Fruit fly (Drosophila melanogaster) whole organism, embryonic: Measurements from ENCODE around the gene sage.
A peak's percentile ranks its signal among the peaks of the same experiment; 100 is the strongest.

Experiments used
- Adf1 ChIP-seq: fragments of 200-800 bp; sonication (Bioruptor generic); IDR thresholded peaks from 2 replicates; pipeline ENCODE4 v1.3.6; 2022; ENCODE audit warnings: missing biosample characterization, missing genetic modification characterization
- CG10147 ChIP-seq: fragments of 200-800 bp; sonication (Bioruptor generic); optimal IDR thresholded peaks from 2 replicates; lab custom pipeline; 2019; ENCODE audit warnings: missing biosample characterization, mild to moderate bottlenecking, missing genetic modification characterization, moderate library complexity
- CG10209 ChIP-seq: fragments of 200-800 bp; sonication (Bioruptor generic); optimal IDR thresholded peaks from 3 replicates; lab custom pipeline; 2017; ENCODE audit warnings: missing biosample characterization, mild to moderate bottlenecking, missing genetic modification characterization, missing genetic modification reagents
- CG10321 ChIP-seq: fragments of 200-800 bp; sonication (Bioruptor generic); IDR thresholded peaks from 2 replicates; pipeline ENCODE4 v1.3.6; 2022; ENCODE audit warnings: missing biosample characterization, missing genetic modification characterization
- CG10979 ChIP-seq: fragments of 200-800 bp; sonication (Bioruptor generic); optimal IDR thresholded peaks from 2 replicates; lab custom pipeline; 2018; ENCODE audit warnings: missing biosample characterization, mild to moderate bottlenecking, missing genetic modification characterization, moderate library complexity
- CG15479 ChIP-seq: fragments of 200-800 bp; sonication (Bioruptor generic); optimal IDR thresholded peaks from 3 replicates; lab custom pipeline; 2019; ENCODE audit warnings: missing biosample characterization, mild to moderate bottlenecking, missing genetic modification characterization, moderate library complexity
- CG16813 ChIP-seq: fragments of 200-800 bp; sonication (Bioruptor generic); IDR thresholded peaks from 3 replicates; pipeline ENCODE4 v1.3.6; 2022; ENCODE audit warnings: missing biosample characterization, missing genetic modification characterization; ENCODE audit not compliant: partially characterized antibody
- CG18599 ChIP-seq: fragments of 200-800 bp; sonication (Bioruptor generic); optimal IDR thresholded peaks from 3 replicates; lab custom pipeline; 2017; ENCODE audit warnings: missing biosample characterization, missing genetic modification characterization, mild to moderate bottlenecking, moderate library complexity, missing genetic modification reagents
- CG2116 ChIP-seq: fragments of 200-800 bp; sonication (Bioruptor generic); optimal IDR thresholded peaks from 3 replicates; lab custom pipeline; 2018; ENCODE audit warnings: missing biosample characterization, mild to moderate bottlenecking, missing genetic modification characterization
- CG2120 ChIP-seq: fragments of 200-800 bp; sonication (Bioruptor generic); optimal IDR thresholded peaks from 3 replicates; lab custom pipeline; 2016; ENCODE audit warnings: missing biosample characterization, missing genetic modification characterization
- CG2889 ChIP-seq: fragments of 200-800 bp; sonication (Bioruptor generic); IDR thresholded peaks from 3 replicates; pipeline ENCODE4 v1.3.6; 2022; ENCODE audit warnings: missing biosample characterization, missing genetic modification characterization
- CG31441 ChIP-seq: fragments of 200-800 bp; sonication (Bioruptor generic); IDR thresholded peaks from 2 replicates; pipeline ENCODE4 v1.3.6; 2022; ENCODE audit warnings: missing biosample characterization, missing genetic modification characterization
- CG32767 ChIP-seq: fragments of 200-800 bp; sonication (Bioruptor generic); IDR thresholded peaks from 2 replicates; pipeline ENCODE4 v1.3.6; 2022; ENCODE audit warnings: missing biosample characterization, missing genetic modification characterization
- CG32772 ChIP-seq: fragments of 200-800 bp; sonication (Bioruptor generic); IDR thresholded peaks from 2 replicates; pipeline ENCODE4 v1.3.6; 2022; ENCODE audit warnings: missing biosample characterization, missing genetic modification characterization
- CG33213 ChIP-seq: fragments of 200-800 bp; sonication (Bioruptor generic); optimal IDR thresholded peaks from 3 replicates; lab custom pipeline; 2016; ENCODE audit warnings: missing biosample characterization, missing genetic modification characterization
- CG5953 ChIP-seq: fragments of 200-800 bp; sonication (Bioruptor generic); IDR thresholded peaks from 2 replicates; pipeline ENCODE4 v1.3.6; 2022; ENCODE audit warnings: missing biosample characterization, missing genetic modification characterization
- CG6254 ChIP-seq: fragments of 200-800 bp; sonication (Bioruptor generic); optimal IDR thresholded peaks from 3 replicates; lab custom pipeline; 2017; ENCODE audit warnings: mild to moderate bottlenecking, missing biosample characterization, missing genetic modification reagents, missing genetic modification characterization
- CG7271 ChIP-seq: fragments of 200-800 bp; sonication (Bioruptor generic); optimal IDR thresholded peaks from 2 replicates; lab custom pipeline; 2018; ENCODE audit warnings: missing biosample characterization, mild to moderate bottlenecking, missing genetic modification characterization, moderate library complexity
- CG8388 ChIP-seq: fragments of 200-800 bp; sonication (Bioruptor generic); optimal IDR thresholded peaks from 2 replicates; lab custom pipeline; 2019; ENCODE audit warnings: missing biosample characterization, mild to moderate bottlenecking, missing genetic modification characterization, moderate library complexity
- CG9609 ChIP-seq: fragments of 200-800 bp; sonication (Bioruptor generic); optimal IDR thresholded peaks from 3 replicates; lab custom pipeline; 2016; ENCODE audit warnings: missing biosample characterization, missing genetic modification characterization
- D ChIP-seq, 2 experiments: fragments of 200-800 bp in 1 of 2; fragments of >200 bp in 1 of 2; sonication (Bioruptor generic) in 1 of 2; optimal IDR thresholded peaks; 2 replicates in 1 of 2; 3 replicates in 1 of 2; lab custom pipeline; 2017; ENCODE audit warnings: mild to moderate bottlenecking in 1 of 2, missing biosample characterization in 1 of 2, missing genetic modification characterization in 1 of 2, missing genetic modification reagents in 1 of 2
- Dip2 ChIP-seq: fragments of 200-800 bp; sonication (Bioruptor generic); IDR thresholded peaks from 2 replicates; pipeline ENCODE4 v1.3.6; 2022; ENCODE audit warnings: missing biosample characterization, missing genetic modification characterization
- E2f2 ChIP-seq: fragments of 200-800 bp; sonication (Bioruptor generic); IDR thresholded peaks from 2 replicates; pipeline ENCODE4 v1.3.6; 2022; ENCODE audit warnings: missing biosample characterization, missing genetic modification characterization
- Ets97D ChIP-seq: fragments of 200-800 bp; sonication (Bioruptor generic); optimal IDR thresholded peaks from 3 replicates; lab custom pipeline; 2016; ENCODE audit warnings: missing biosample characterization, missing genetic modification characterization
- Fer3 ChIP-seq: fragments of 200-800 bp; sonication (Bioruptor generic); optimal IDR thresholded peaks from 2 replicates; lab custom pipeline; 2018; ENCODE audit warnings: missing biosample characterization, mild to moderate bottlenecking, missing genetic modification characterization, moderate library complexity
- Hmx ChIP-seq: fragments of 200-800 bp; sonication (Bioruptor generic); optimal IDR thresholded peaks from 2 replicates; lab custom pipeline; 2016; ENCODE audit warnings: missing biosample characterization, missing genetic modification characterization
- Hsf ChIP-seq: fragments of 200-800 bp; sonication (Bioruptor generic); optimal IDR thresholded peaks from 3 replicates; lab custom pipeline; 2016; ENCODE audit warnings: missing biosample characterization, missing genetic modification characterization
- Rfx ChIP-seq: fragments of 200-800 bp; sonication (Bioruptor generic); IDR thresholded peaks from 2 replicates; pipeline ENCODE4 v1.3.6; 2022; ENCODE audit warnings: missing biosample characterization, missing genetic modification characterization
- Sry-δ ChIP-seq: fragments of 200-800 bp; sonication (Bioruptor generic); optimal IDR thresholded peaks from 2 replicates; lab custom pipeline; 2016; ENCODE audit warnings: missing biosample characterization, missing genetic modification characterization
- Ssrp ChIP-seq: fragments of 200-800 bp; sonication (Bioruptor generic); optimal IDR thresholded peaks from 2 replicates; lab custom pipeline; 2018; ENCODE audit warnings: missing biosample characterization, mild to moderate bottlenecking, missing genetic modification characterization, moderate library complexity
- ap ChIP-seq: fragments of 200-800 bp; sonication (Bioruptor generic); IDR thresholded peaks from 2 replicates; pipeline ENCODE4 v1.3.6; 2022; ENCODE audit warnings: missing biosample characterization, missing genetic modification characterization
- az2 ChIP-seq: fragments of 200-800 bp; sonication (Bioruptor generic); optimal IDR thresholded peaks from 3 replicates; lab custom pipeline; 2016; ENCODE audit warnings: missing biosample characterization, missing genetic modification characterization
- chinmo ChIP-seq: fragments of 200-800 bp; sonication (Bioruptor generic); IDR thresholded peaks from 4 replicates; pipeline ENCODE4 v1.3.6; 2022; ENCODE audit warnings: missing biosample characterization, missing genetic modification characterization; ENCODE audit not compliant: partially characterized antibody
- dati ChIP-seq: fragments of 200-800 bp; sonication (Bioruptor generic); IDR thresholded peaks from 2 replicates; pipeline ENCODE4 v1.3.6; 2022; ENCODE audit warnings: missing biosample characterization, missing genetic modification characterization
- dm ChIP-seq: fragments of 200-800 bp; sonication (Bioruptor generic); optimal IDR thresholded peaks from 3 replicates; lab custom pipeline; 2016; ENCODE audit warnings: missing biosample characterization, missing genetic modification characterization
- gro ChIP-seq: fragments of 200-800 bp; sonication (Bioruptor generic); optimal IDR thresholded peaks from 2 replicates; lab custom pipeline; 2016; ENCODE audit warnings: missing biosample characterization, missing genetic modification characterization
- ham ChIP-seq: fragments of 200-800 bp; sonication (Bioruptor generic); IDR thresholded peaks from 2 replicates; pipeline ENCODE4 v1.3.6; 2022; ENCODE audit warnings: missing biosample characterization, missing genetic modification characterization
- hb ChIP-seq: fragments of 200-800 bp; sonication (Bioruptor generic); IDR thresholded peaks from 3 replicates; pipeline ENCODE4 v1.3.6; 2022; ENCODE audit warnings: missing biosample characterization, missing genetic modification characterization; ENCODE audit not compliant: partially characterized antibody
- her ChIP-seq: fragments of 200-800 bp; sonication (Bioruptor generic); optimal IDR thresholded peaks from 2 replicates; lab custom pipeline; 2016; ENCODE audit warnings: missing biosample characterization, missing genetic modification characterization
- ind ChIP-seq: fragments of 200-800 bp; sonication (Bioruptor generic); optimal IDR thresholded peaks from 3 replicates; lab custom pipeline; 2016; ENCODE audit warnings: missing biosample characterization, missing genetic modification characterization
- nom ChIP-seq: fragments of 200-800 bp; sonication (Bioruptor generic); optimal IDR thresholded peaks from 2 replicates; lab custom pipeline; 2017; ENCODE audit warnings: missing biosample characterization, missing genetic modification characterization, mild to moderate bottlenecking, moderate library complexity, missing genetic modification reagents
- p53 ChIP-seq: fragments of 200-800 bp; sonication (Bioruptor generic); optimal IDR thresholded peaks from 2 replicates; lab custom pipeline; 2016; ENCODE audit warnings: missing biosample characterization, missing genetic modification characterization
- pnt ChIP-seq: fragments of 200-800 bp; sonication (Bioruptor generic); optimal IDR thresholded peaks from 3 replicates; lab custom pipeline; 2016; ENCODE audit warnings: missing biosample characterization, missing genetic modification characterization
- prd ChIP-seq, 3 experiments: fragments of >200 bp in 2 of 3; fragments of 200-800 bp in 1 of 3; sonication (Bioruptor generic) in 1 of 3; optimal IDR thresholded peaks in 2 of 3; IDR thresholded peaks in 1 of 3; 2 replicates in 2 of 3; 3 replicates in 1 of 3; pipeline versions ENCODE4 v1.3.6 to Lab custom; 2017 to 2022; ENCODE audit warnings: missing biosample characterization in 1 of 3, missing genetic modification characterization in 1 of 3
- ranshi ChIP-seq: fragments of 200-800 bp; sonication (Bioruptor generic); IDR thresholded peaks from 2 replicates; pipeline ENCODE4 v1.3.6; 2022; ENCODE audit warnings: missing biosample characterization, missing genetic modification characterization
- repo ChIP-seq: fragments of 200-800 bp; sonication (Bioruptor generic); optimal IDR thresholded peaks from 2 replicates; lab custom pipeline; 2016; ENCODE audit warnings: missing biosample characterization, missing genetic modification characterization
- slou ChIP-seq: fragments of 200-800 bp; sonication (Bioruptor generic); optimal IDR thresholded peaks from 3 replicates; lab custom pipeline; 2016; ENCODE audit warnings: missing biosample characterization, missing genetic modification characterization
- slp2 ChIP-seq: fragments of 200-800 bp; sonication (Bioruptor generic); optimal IDR thresholded peaks from 2 replicates; lab custom pipeline; 2016; ENCODE audit warnings: missing biosample characterization, missing genetic modification characterization
- sob ChIP-seq: fragments of 200-800 bp; sonication (Bioruptor generic); IDR thresholded peaks from 2 replicates; pipeline ENCODE4 v1.3.6; 2022; ENCODE audit warnings: missing biosample characterization, missing genetic modification characterization
- tup ChIP-seq: fragments of 200-800 bp; sonication (Bioruptor generic); optimal IDR thresholded peaks from 2 replicates; lab custom pipeline; 2016; ENCODE audit warnings: missing biosample characterization, mild to moderate bottlenecking, missing genetic modification characterization, moderate library complexity
- twi ChIP-seq: fragments of 200-800 bp; optimal IDR thresholded peaks from 2 replicates; lab custom pipeline; 2019; ENCODE audit warnings: missing biosample characterization, mild to moderate bottlenecking, missing genetic modification characterization, moderate library complexity

The sage gene

dm6 chr3R:9239941-9240400, 24.0 kb downstream of the sage start (continued):
- TF ChIP-seq Dip2 (GFP tag; lab: Robert Waterston, UW) (no peak), CG2889 (GFP tag; lab: Robert Waterston, UW) (no peak), CG32772 (no peak), Ets97D (GFP tag; lab: Kevin White, UChicago) (peak; percentile 55), sob (GFP tag; lab: Robert Waterston, UW) (no peak), CG8388 (no peak), CG18599 (no peak), her (GFP tag; lab: Kevin White, UChicago) (no peak), E2f2 (GFP tag; lab: Robert Waterston, UW) (peak; percentile 87), CG10979 (tag; lab: Kevin White, UChicago) (peak; percentile 30), hb (GFP tag; lab: Robert Waterston, UW) (peak; percentile 58; the same call in 1 of the 3 replicates), CG31441 (GFP tag; lab: Robert Waterston, UW) (no peak), Fer3 (tag; lab: Kevin White, UChicago) (no peak), pnt (GFP tag; lab: Kevin White, UChicago) (no peak), dati (GFP tag; lab: Robert Waterston, UW) (no peak), CG2116 (GFP tag; lab: Kevin White, UChicago) (peak; percentile 97), CG32767 (no peak), dm (GFP tag; lab: Kevin White, UChicago) (peak; percentile 49), gro (GFP tag; lab: Kevin White, UChicago) (peak; percentile 60), CG2120 (GFP tag; lab: Kevin White, UChicago) (peak; percentile 9), Ssrp (tag; lab: Kevin White, UChicago) (no peak), CG10147 (no peak), Sry-δ (peak; percentile 91), Hsf (GFP tag; lab: Kevin White, UChicago) (no peak), slp2 (no peak), D (optimal IDR thresholded peaks at IDR 0.05; lab: Kevin White, UChicago) (no peak), D (GFP tag; optimal IDR thresholded peaks at IDR 0.05; lab: Kevin White, UChicago) (no peak), CG5953 (GFP tag; lab: Robert Waterston, UW) (no peak), ranshi (GFP tag; lab: Robert Waterston, UW) (no peak), CG15479 (GFP tag; lab: Kevin White, UChicago) (no peak), nom (GFP tag; lab: Kevin White, UChicago) (peak; percentile 59), Rfx (GFP tag; lab: Robert Waterston, UW) (no peak), CG33213 (GFP tag; lab: Kevin White, UChicago) (peak; percentile 27), p53 (GFP tag; lab: Kevin White, UChicago) (no peak), CG7271 (peak; percentile 27), ham (GFP tag; lab: Robert Waterston, UW) (no peak), chinmo (GFP tag; lab: Robert Waterston, UW) (peak; percentile 97), CG9609 (no peak), CG10321 (GFP tag; lab: Robert Waterston, UW) (no peak), az2 (GFP tag; lab: Kevin White, UChicago) (no peak), CG16813 (GFP tag; lab: Robert Waterston, UW) (peak; percentile 79), Adf1 (GFP tag; lab: Robert Waterston, UW) (peak; percentile 37; the same call in 1 of the 2 replicates), twi (tag; lab: Kevin White, UChicago) (no peak), ind (no peak), tup (no peak), Hmx (GFP tag; lab: Kevin White, UChicago) (no peak), slou (no peak), prd (optimal IDR thresholded peaks at IDR 0.05; lab: Kevin White, UChicago) (no peak), prd (GFP tag; IDR thresholded peaks at IDR 0.05; lab: Robert Waterston, UW) (no peak), ap (no peak), CG6254 (GFP tag; lab: Kevin White, UChicago) (no peak), repo (GFP tag; lab: Kevin White, UChicago) (no peak), CG10209 (GFP tag; lab: Kevin White, UChicago) (no peak)
